Worm (Caenorhabditis elegans) whole organism, L3 larva: ENCODE data around the gene F36H9.2.

Experiments used
- ceh-82 ChIP-seq: fragments of 150-350 bp; optimal IDR thresholded peaks from 2 replicates; lab custom pipeline; 2014; ENCODE audit warnings: missing biosample characterization, missing genetic modification characterization
- egl-27 ChIP-seq: sonication (generic microtip); optimal IDR thresholded peaks from 4 replicates; lab custom pipeline; 2017; ENCODE audit warnings: missing biosample characterization, missing genetic modification reagents, missing genetic modification characterization
- elt-2 ChIP-seq: sonication (generic microtip); optimal IDR thresholded peaks from 2 replicates; lab custom pipeline; 2016; ENCODE audit warnings: missing genetic modification reagents, mild to moderate bottlenecking, missing genetic modification characterization, missing compliant biosample characterization
- lin-15B ChIP-seq: fragments of 150-350 bp; optimal IDR thresholded peaks from 2 replicates; lab custom pipeline; 2014; ENCODE audit warnings: missing biosample characterization, missing genetic modification characterization
- lsy-12 ChIP-seq: sonication (generic microtip); optimal IDR thresholded peaks from 2 replicates; lab custom pipeline; 2016; ENCODE audit warnings: mild to moderate bottlenecking, missing genetic modification characterization, missing compliant biosample characterization
- mdl-1 ChIP-seq: fragments of 150-350 bp; optimal IDR thresholded peaks from 2 replicates; lab custom pipeline; 2014; ENCODE audit warnings: missing biosample characterization, missing genetic modification characterization
- nhr-25 ChIP-seq: sonication (generic microtip); optimal IDR thresholded peaks from 2 replicates; lab custom pipeline; 2017; ENCODE audit warnings: missing biosample characterization, missing genetic modification characterization
- nhr-77 ChIP-seq: fragments of 150-350 bp; optimal IDR thresholded peaks from 2 replicates; lab custom pipeline; 2014; ENCODE audit warnings: missing biosample characterization, missing genetic modification characterization
- pha-4 ChIP-seq: fragments of 150-350 bp; optimal IDR thresholded peaks from 2 replicates; lab custom pipeline; 2014; ENCODE audit warnings: missing biosample characterization, missing genetic modification reagents, missing genetic modification characterization
- snpc-4 ChIP-seq: fragments of 150-350 bp; optimal IDR thresholded peaks from 2 replicates; lab custom pipeline; 2014; ENCODE audit warnings: missing biosample characterization, missing genetic modification characterization
- tbx-2 ChIP-seq: sonication (generic microtip); optimal IDR thresholded peaks from 2 replicates; lab custom pipeline; 2016; ENCODE audit warnings: mild to moderate bottlenecking, missing genetic modification characterization, missing compliant biosample characterization
- unc-39 ChIP-seq: sonication (generic microtip); optimal IDR thresholded peaks from 4 replicates; lab custom pipeline; 2017; ENCODE audit warnings: missing biosample characterization, missing genetic modification characterization

- TF ChIP-seq snpc-4 (no peak), ceh-82 (no peak), egl-27 (no peak), elt-2 (no peak), nhr-25 (tag; lab: Kevin White, UChicago) (no peak), pha-4 (tag; lab: Kevin White, UChicago) (no peak), unc-39 (tag; lab: Kevin White, UChicago) (no peak), nhr-77 (tag; lab: Kevin White, UChicago) (no peak), lin-15B (tag; lab: Kevin White, UChicago) (no peak), lsy-12 (tag; lab: Kevin White, UChicago) (no peak), mdl-1 (tag; lab: Kevin White, UChicago) (no peak), tbx-2 (no peak)
Observed at ce11 chrV:1749053-1749452, 39.2 kb upstream of the F36H9.2 start, which contains the start of gene ZK697.8.
